Worm (Caenorhabditis elegans) whole organism, L2 larva: ENCODE results near the gene ykt-6.

Experiments used
- C34F6.9 ChIP-seq: fragments of 150-350 bp; optimal IDR thresholded peaks from 2 replicates; lab custom pipeline; 2014; ENCODE audit warnings: missing biosample characterization, missing genetic modification characterization
- F13H6.1 ChIP-seq: sonication (generic microtip); optimal IDR thresholded peaks from 2 replicates; lab custom pipeline; 2016; ENCODE audit warnings: missing genetic modification characterization, missing compliant biosample characterization
- R02D3.7 ChIP-seq: fragments of 150-350 bp; optimal IDR thresholded peaks from 2 replicates; lab custom pipeline; 2014; ENCODE audit warnings: missing biosample characterization, missing genetic modification characterization
- Y55F3AM.14 ChIP-seq: fragments of 200-800 bp; sonication (Bioruptor generic); optimal IDR thresholded peaks from 2 replicates; lab custom pipeline; 2018; ENCODE audit warnings: mild to moderate bottlenecking, missing genetic modification characterization, missing compliant biosample characterization
- alr-1 ChIP-seq: fragments of 150-350 bp; optimal IDR thresholded peaks from 2 replicates; lab custom pipeline; 2014; ENCODE audit warnings: missing biosample characterization, missing genetic modification characterization
- aly-2 ChIP-seq: fragments of 150-350 bp; optimal IDR thresholded peaks from 2 replicates; lab custom pipeline; 2014; ENCODE audit warnings: missing biosample characterization, missing genetic modification characterization
- ama-1 ChIP-seq: fragments of 150-350 bp; optimal IDR thresholded peaks from 2 replicates; lab custom pipeline; 2018; ENCODE audit warnings: inconsistent platforms
- blmp-1 ChIP-seq: sonication (generic microtip); optimal IDR thresholded peaks from 2 replicates; lab custom pipeline; 2017; ENCODE audit warnings: missing genetic modification characterization, mild to moderate bottlenecking, missing compliant biosample characterization, antibody characterized with exemption, moderate library complexity; ENCODE audit not compliant: insufficient read depth
- ceh-16 ChIP-seq: fragments of 150-350 bp; optimal IDR thresholded peaks from 2 replicates; lab custom pipeline; 2014; ENCODE audit warnings: missing biosample characterization, missing genetic modification characterization
- crh-2 ChIP-seq: sonication (generic microtip); optimal IDR thresholded peaks from 2 replicates; lab custom pipeline; 2017; ENCODE audit warnings: missing biosample characterization, missing genetic modification characterization
- egl-27 ChIP-seq: sonication (generic microtip); optimal IDR thresholded peaks from 3 replicates; lab custom pipeline; 2017; ENCODE audit warnings: missing biosample characterization, missing genetic modification reagents, missing genetic modification characterization
- elt-3 ChIP-seq: sonication (generic microtip); optimal IDR thresholded peaks from 2 replicates; lab custom pipeline; 2017; ENCODE audit warnings: missing biosample characterization, missing genetic modification characterization
- fos-1 ChIP-seq: fragments of 150-350 bp; optimal IDR thresholded peaks from 2 replicates; lab custom pipeline; 2014; ENCODE audit warnings: missing biosample characterization, missing genetic modification characterization
- gmeb-1 ChIP-seq: fragments of 150-350 bp; optimal IDR thresholded peaks from 2 replicates; lab custom pipeline; 2014; ENCODE audit warnings: missing biosample characterization, missing genetic modification characterization
- lin-11 ChIP-seq: fragments of 150-350 bp; sonication (generic microtip); optimal IDR thresholded peaks from 2 replicates; lab custom pipeline; 2014; ENCODE audit warnings: missing biosample characterization, missing genetic modification characterization, inconsistent platforms, mixed read lengths
- lsy-2 ChIP-seq, 2 experiments: fragments of 150-350 bp in 1 of 2; sonication (generic microtip) in 1 of 2; optimal IDR thresholded peaks; 2 replicates each; lab custom pipeline; 2014 to 2017; ENCODE audit warnings: missing biosample characterization in 2 of 2, missing genetic modification characterization in 2 of 2
- mab-5 ChIP-seq: fragments of 150-350 bp; optimal IDR thresholded peaks from 2 replicates; lab custom pipeline; 2014; ENCODE audit warnings: missing biosample characterization, missing genetic modification characterization
- mbf-1 ChIP-seq: sonication (generic microtip); optimal IDR thresholded peaks from 2 replicates; lab custom pipeline; 2017; ENCODE audit warnings: missing biosample characterization, missing genetic modification characterization
- mdl-1 ChIP-seq, 2 experiments: fragments of 150-350 bp in 1 of 2; sonication (generic microtip) in 1 of 2; optimal IDR thresholded peaks; 2 replicates each; lab custom pipeline; 2017; ENCODE audit warnings: missing biosample characterization in 2 of 2, missing genetic modification characterization in 2 of 2
- nhr-129 ChIP-seq: fragments of 150-350 bp; optimal IDR thresholded peaks from 2 replicates; lab custom pipeline; 2014; ENCODE audit warnings: missing biosample characterization, missing genetic modification characterization
- nhr-21 ChIP-seq: fragments of 150-350 bp; optimal IDR thresholded peaks from 2 replicates; lab custom pipeline; 2014; ENCODE audit warnings: missing biosample characterization, missing genetic modification characterization
- nhr-237 ChIP-seq: fragments of 150-350 bp; optimal IDR thresholded peaks from 2 replicates; lab custom pipeline; 2014; ENCODE audit warnings: missing biosample characterization, missing genetic modification characterization
- nhr-25 ChIP-seq: fragments of 150-350 bp; sonication (generic microtip); optimal IDR thresholded peaks from 3 replicates; lab custom pipeline; 2014; ENCODE audit warnings: missing biosample characterization, missing genetic modification characterization
- nhr-77 ChIP-seq: fragments of 150-350 bp; optimal IDR thresholded peaks from 2 replicates; lab custom pipeline; 2014; ENCODE audit warnings: missing biosample characterization, missing genetic modification characterization
- sem-4 ChIP-seq: fragments of 150-350 bp; optimal IDR thresholded peaks from 2 replicates; lab custom pipeline; 2014; ENCODE audit warnings: missing biosample characterization, missing genetic modification reagents, missing genetic modification characterization
- skn-1 ChIP-seq: sonication (generic microtip); optimal IDR thresholded peaks from 2 replicates; lab custom pipeline; 2017; ENCODE audit warnings: missing biosample characterization, missing genetic modification characterization
- sma-3 ChIP-seq: sonication (generic microtip); optimal IDR thresholded peaks from 2 replicates; lab custom pipeline; 2016; ENCODE audit warnings: missing genetic modification reagents, missing genetic modification characterization, missing compliant biosample characterization
- sma-9 ChIP-seq, 2 experiments: fragments of 150-350 bp in 1 of 2; sonication (generic microtip) in 1 of 2; optimal IDR thresholded peaks; 2 replicates each; lab custom pipeline; 2014 to 2016; ENCODE audit warnings: missing genetic modification characterization in 2 of 2, mild to moderate bottlenecking in 1 of 2, missing biosample characterization in 1 of 2, missing compliant biosample characterization in 1 of 2, missing genetic modification reagents in 1 of 2, moderate library complexity in 1 of 2
- unc-55 ChIP-seq: fragments of 150-350 bp; sonication (generic microtip); optimal IDR thresholded peaks from 3 replicates; lab custom pipeline; 2014; ENCODE audit warnings: missing biosample characterization, missing genetic modification reagents, missing genetic modification characterization
- unc-62 ChIP-seq: fragments of 150-350 bp; optimal IDR thresholded peaks from 2 replicates; lab custom pipeline; 2014; ENCODE audit warnings: missing biosample characterization, missing genetic modification reagents, missing genetic modification characterization
- zag-1 ChIP-seq: fragments of 150-350 bp; optimal IDR thresholded peaks from 2 replicates; lab custom pipeline; 2014; ENCODE audit warnings: missing biosample characterization, missing genetic modification characterization
- ztf-11 ChIP-seq: sonication (generic microtip); optimal IDR thresholded peaks from 2 replicates; lab custom pipeline; 2017; ENCODE audit warnings: missing biosample characterization, missing genetic modification characterization
- ztf-4 ChIP-seq: fragments of 150-350 bp; optimal IDR thresholded peaks from 2 replicates; lab custom pipeline; 2014; ENCODE audit warnings: missing biosample characterization, missing genetic modification characterization

Gene ykt-6

DNA sequence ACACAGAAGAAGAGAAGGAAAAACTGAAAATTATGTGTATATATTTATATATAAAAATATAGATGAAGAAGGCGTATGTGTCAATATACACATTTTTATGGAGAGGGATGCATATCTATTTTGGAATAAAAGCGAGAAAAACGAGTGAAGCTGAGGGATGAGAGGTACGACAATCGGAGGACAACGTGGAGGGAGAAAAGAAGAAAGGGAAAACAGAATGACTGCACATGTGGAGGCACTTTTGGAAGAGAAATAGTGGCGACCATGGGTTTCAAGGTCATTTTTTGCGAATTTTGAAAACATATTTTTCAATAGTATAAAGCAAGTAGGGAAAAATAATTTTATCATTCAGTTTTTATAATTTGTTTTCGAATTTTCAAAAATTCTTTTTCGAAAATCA is 5.2 kb upstream of the ykt-6 start:
- TF ChIP-seq mdl-1 (tag; optimal IDR thresholded peaks at IDR 0.05; lab: Kevin White, UChicago) (peak in 1 of 2 experiments; percentile 18), nhr-129 (tag; lab: Kevin White, UChicago) (peak; percentile 35), ztf-11 (tag; lab: Kevin White, UChicago) (no peak), blmp-1 (tag; lab: Kevin White, UChicago) (peak; percentile 88), skn-1 (tag; lab: Kevin White, UChicago) (no peak), crh-2 (tag; lab: Kevin White, UChicago) (peak; percentile 35), F13H6.1 (tag; lab: Kevin White, UChicago) (no peak), fos-1 (tag; lab: Kevin White, UChicago) (peak; percentile 35), unc-55 (GFP tag; lab: Kevin White, UChicago) (peak; percentile 4), mbf-1 (tag; lab: Kevin White, UChicago) (no peak), nhr-77 (tag; lab: Kevin White, UChicago) (no peak), nhr-25 (tag; lab: Kevin White, UChicago) (peak; percentile 33), ceh-16 (tag; lab: Kevin White, UChicago) (no peak), zag-1 (tag; lab: Kevin White, UChicago) (no peak), R02D3.7 (no peak), lin-11 (tag; lab: Kevin White, UChicago) (no peak), alr-1 (no peak), C34F6.9 (peak; percentile 56), egl-27 (tag; lab: Kevin White, UChicago) (no peak), unc-62 (GFP tag; lab: Kevin White, UChicago) (no peak), ama-1 (lab: Kevin White, UChicago) (no peak), lsy-2 (tag; optimal IDR thresholded peaks at IDR 0.05; lab: Kevin White, UChicago) (no peak), mab-5 (tag; lab: Kevin White, UChicago) (no peak), nhr-21 (tag; lab: Kevin White, UChicago) (no peak), nhr-237 (no peak), gmeb-1 (tag; lab: Kevin White, UChicago) (no peak), sem-4 (tag; lab: Kevin White, UChicago) (no peak), aly-2 (tag; lab: Kevin White, UChicago) (no peak), sma-9 (GFP tag; optimal IDR thresholded peaks at IDR 0.05; lab: Kevin White, UChicago) (no peak), sma-9 (tag; optimal IDR thresholded peaks at IDR 0.05; lab: Kevin White, UChicago) (no peak)

DNA sequence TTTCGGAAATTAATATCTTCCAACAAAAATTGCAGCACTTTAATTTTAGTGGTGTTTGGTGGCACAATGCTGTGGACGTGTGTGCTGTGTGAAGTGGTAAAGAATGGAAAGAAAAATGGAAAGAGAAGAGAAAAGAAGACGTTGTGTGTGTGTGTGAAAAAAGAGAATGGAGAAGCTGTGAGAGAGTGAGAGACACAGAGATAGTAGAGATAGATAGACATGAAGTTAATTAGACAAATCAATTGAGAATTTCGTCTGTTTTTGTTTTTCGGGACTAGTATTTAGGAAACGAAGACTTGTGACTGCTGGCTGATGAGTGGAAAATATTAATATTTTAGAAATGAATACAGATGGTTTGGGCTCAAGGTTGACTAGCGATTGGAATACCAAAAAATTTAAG is 3.8 kb upstream of the ykt-6 start:
- TF ChIP-seq unc-55 (GFP tag; lab: Kevin White, UChicago) (peak; percentile 20), C34F6.9 (peak; percentile 26), ztf-4 (tag; lab: Kevin White, UChicago) (no peak), sma-3 (GFP tag; lab: Kevin White, UChicago) (no peak), fos-1 (tag; lab: Kevin White, UChicago) (no peak), Y55F3AM.14 (GFP tag; lab: Kevin White, UChicago) (no peak), mbf-1 (tag; lab: Kevin White, UChicago) (no peak), nhr-25 (tag; lab: Kevin White, UChicago) (no peak), lsy-2 (tag; optimal IDR thresholded peaks at IDR 0.05; lab: Kevin White, UChicago) (peak in 1 of 2 experiments; percentile 34), nhr-77 (tag; lab: Kevin White, UChicago) (no peak), crh-2 (tag; lab: Kevin White, UChicago) (peak; percentile 34), gmeb-1 (tag; lab: Kevin White, UChicago) (no peak)

DNA sequence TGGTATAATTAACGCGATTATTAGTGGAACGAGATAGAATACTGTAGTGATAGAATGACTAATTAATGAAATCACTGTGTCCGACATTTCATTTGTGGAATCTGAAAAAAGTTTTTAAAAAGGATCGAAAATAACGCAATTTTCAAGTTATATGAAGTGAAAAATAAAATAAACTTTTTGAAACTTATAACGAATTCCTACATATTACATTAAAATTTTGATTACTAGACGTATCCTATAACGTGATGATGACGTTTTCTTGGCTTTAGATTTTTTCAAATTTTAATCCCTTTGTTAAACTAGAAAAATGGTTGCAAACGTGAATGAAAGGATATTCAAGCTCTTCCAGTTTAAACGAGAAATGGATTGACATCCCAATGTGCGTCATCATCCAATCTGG is 3.1 kb upstream of the ykt-6 start, which contains the start of gene algn-11:
algn-11 (minus strand) TSS at position 101 of the 400 bp plus-strand sequence.
- no peak for TF ChIP-seq unc-55 (GFP tag; lab: Kevin White, UChicago)
- TF ChIP-seq R02D3.7 = no peak
- TF ChIP-seq ztf-11 (tag; lab: Kevin White, UChicago) = no peak
- TF ChIP-seq ceh-16 (tag; lab: Kevin White, UChicago) = no peak

DNA sequence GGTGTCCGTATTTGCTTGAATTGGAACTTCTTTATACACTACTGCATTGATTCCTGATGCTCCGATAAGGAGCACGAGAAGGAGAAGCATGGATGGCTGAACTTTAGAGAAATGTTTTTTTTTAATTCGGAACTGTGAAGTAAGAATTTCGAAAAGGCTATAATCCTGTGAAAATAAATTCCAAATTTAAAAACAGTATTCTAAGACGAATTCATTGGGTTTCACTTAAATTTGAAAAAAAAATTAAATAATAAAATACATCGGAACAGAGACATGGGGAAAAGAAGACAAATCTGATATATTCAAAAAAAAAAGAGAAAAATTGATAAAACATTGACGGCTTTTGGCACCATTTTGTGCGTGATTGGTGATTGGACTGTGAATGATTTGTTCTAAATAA is 1.6 kb downstream of the ykt-6 start, which contains the start of gene pho-5:
pho-5 (minus strand) TSS at position 101 of the 400 bp plus-strand sequence.
- TF ChIP-seq gmeb-1 (tag; lab: Kevin White, UChicago) (no peak), elt-3 (tag; lab: Kevin White, UChicago) (no peak)

DNA sequence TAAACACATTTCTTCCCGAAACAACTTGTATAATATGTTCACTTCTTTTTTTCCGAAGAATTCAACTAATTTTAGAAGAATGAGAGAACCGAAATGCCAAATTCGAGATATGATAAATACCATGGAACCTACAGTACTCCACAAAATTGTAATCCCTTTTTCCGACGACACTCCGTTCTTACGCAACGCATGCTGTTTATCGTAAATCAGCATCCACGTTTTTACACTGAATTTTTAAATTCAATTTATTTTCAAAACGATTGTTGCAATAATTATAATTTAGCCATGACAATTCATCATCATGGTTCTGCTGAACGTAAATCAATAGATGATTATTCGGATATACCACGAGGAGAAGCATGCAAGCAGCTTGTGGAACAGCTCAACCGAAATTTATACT is 6.2 kb downstream of the ykt-6 start, which contains the start of gene B0361.3:
B0361.3 (plus strand) TSS at position 284 of the 400 bp plus-strand sequence.
- TF ChIP-seq lsy-2 (tag; optimal IDR thresholded peaks at IDR 0.05; lab: Kevin White, UChicago) (peak in 1 of 2 experiments; percentile 68), unc-55 (GFP tag; lab: Kevin White, UChicago) (peak; percentile 4), crh-2 (tag; lab: Kevin White, UChicago) (peak; percentile 51), ztf-4 (tag; lab: Kevin White, UChicago) (no peak)
- TF ChIP-seq, all 48 proteins: peak for 3
